Worm (Caenorhabditis elegans): ENCODE data around the gene T05C1.2.

ce11 chrII:4517254-4517653 lies 35.3 kb upstream of the T05C1.2 start:
- TF ChIP-seq pqm-1 (tag; optimal IDR thresholded peaks at IDR 0.05) (no peak), elt-1 (tag; optimal IDR thresholded peaks at IDR 0.05) (no peak), lin-15B (tag; optimal IDR thresholded peaks at IDR 0.05) (no peak), jun-1 (tag; optimal IDR thresholded peaks at IDR 0.05) (no peak)

All from whole organism, L3 larva.